Fruit fly (Drosophila melanogaster): ENCODE measurements around the gene cDIP.
A peak's percentile ranks its signal among the peaks of the same experiment; 100 is the strongest.

The cDIP gene

dm6 chr3R:21116057-21116456 lies 44.8 kb downstream of the cDIP start, which contains the start of gene ppan (continued):
- TF ChIP-seq Max (GFP tag; optimal IDR thresholded peaks at IDR 0.05): peak; percentile 91
- TF ChIP-seq knrl (GFP tag; IDR thresholded peaks at IDR 0.05; ENCODE audit: partially characterized antibody): peak; percentile 44; the same call in 1 of the 3 replicates
- peak; percentile 97 for TF ChIP-seq cwo (GFP tag; optimal IDR thresholded peaks at IDR 0.05)
- peak in 1 of 2 experiments; percentile 28 for TF ChIP-seq Pdp1 (GFP tag; optimal IDR thresholded peaks at IDR 0.05)
- peak; percentile 58 for TF ChIP-seq Ets97D (GFP tag; optimal IDR thresholded peaks at IDR 0.05)
- no peak for TF ChIP-seq Nf-YA (GFP tag; IDR thresholded peaks at IDR 0.05)
- peak; percentile 91 for TF ChIP-seq E2f2 (GFP tag; IDR thresholded peaks at IDR 0.05)
- peak; percentile 84 for TF ChIP-seq YL-1 (GFP tag; optimal IDR thresholded peaks at IDR 0.05)
- TF ChIP-seq prd (optimal IDR thresholded peaks at IDR 0.05): no peak
- no peak for TF ChIP-seq prd (GFP tag; IDR thresholded peaks at IDR 0.05)
- peak; percentile 3 for TF ChIP-seq sens (GFP tag)
- TF ChIP-seq org-1 (GFP tag; optimal IDR thresholded peaks at IDR 0.05): no peak
- peak; percentile 35; the same call in 1 of the 2 replicates for TF ChIP-seq unc-4 (GFP tag; IDR thresholded peaks at IDR 0.05; ENCODE audit: partially characterized antibody)
- peak; percentile 75 for TF ChIP-seq stwl (tag; optimal IDR thresholded peaks at IDR 0.05)
- TF ChIP-seq Dp (GFP tag; optimal IDR thresholded peaks at IDR 0.05): peak; percentile 84
- no peak for TF ChIP-seq yki (optimal IDR thresholded peaks at IDR 0.05)
- peak; percentile 64 for TF ChIP-seq MESR4 (GFP tag; optimal IDR thresholded peaks at IDR 0.05)
- peak; percentile 46 for TF ChIP-seq ssp (GFP tag; IDR thresholded peaks at IDR 0.05)
- 0 out of 2 replicates have a peak, but pooled peaks have one; percentile 13 for TF ChIP-seq Xrp1 (GFP tag; IDR thresholded peaks at IDR 0.05)
- TF ChIP-seq CG8924 (tag; optimal IDR thresholded peaks at IDR 0.05): no peak
- TF ChIP-seq Bgb (GFP tag; IDR thresholded peaks at IDR 0.05; ENCODE audit: partially characterized antibody): peak; percentile 53
- TF ChIP-seq Dref (GFP tag; IDR thresholded peaks at IDR 0.05): peak; percentile 44
- TF ChIP-seq Atf3 (GFP tag; optimal IDR thresholded peaks at IDR 0.05): no peak
- peak; percentile 50; the same call in 1 of the 3 replicates for TF ChIP-seq CG6791 (GFP tag; IDR thresholded peaks at IDR 0.05; ENCODE audit: partially characterized antibody)
- TF ChIP-seq NC2β (GFP tag; optimal IDR thresholded peaks at IDR 0.05): peak; percentile 2
- TF ChIP-seq CG11696 (GFP tag; IDR thresholded peaks at IDR 0.05): no peak
- TF ChIP-seq HmgZ (tag; optimal IDR thresholded peaks at IDR 0.05): peak; percentile 23
- TF ChIP-seq crp (GFP tag; optimal IDR thresholded peaks at IDR 0.05): no peak
- peak; percentile 77; the same call in 2 of the 3 replicates for TF ChIP-seq CG34422 (GFP tag; IDR thresholded peaks at IDR 0.05)
- TF ChIP-seq CG30020 (tag; optimal IDR thresholded peaks at IDR 0.05): peak; percentile 10
- TF ChIP-seq CG2712 (tag; optimal IDR thresholded peaks at IDR 0.05): peak; percentile 8
- TF ChIP-seq CG15514 (GFP tag; optimal IDR thresholded peaks at IDR 0.05): peak; percentile 66
- TF ChIP-seq CG34224 (GFP tag; IDR thresholded peaks at IDR 0.05; ENCODE audit: partially characterized antibody): peak; percentile 25; the same call in 1 of the 3 replicates
- peak; percentile 78 for TF ChIP-seq pzg (GFP tag; optimal IDR thresholded peaks at IDR 0.05)
- TF ChIP-seq vvl (GFP tag; IDR thresholded peaks at IDR 0.05): 0 out of 2 replicates have a peak, but pooled peaks have one; percentile 8
- peak; percentile 42 for TF ChIP-seq CG14710 (tag; optimal IDR thresholded peaks at IDR 0.05)
- TF ChIP-seq Scr (GFP tag; IDR thresholded peaks at IDR 0.05; ENCODE audit: partially characterized antibody): peak; percentile 33
- TF ChIP-seq CG17829 (tag; optimal IDR thresholded peaks at IDR 0.05): peak; percentile 11
- TF ChIP-seq bbx (GFP tag; IDR thresholded peaks at IDR 0.05; ENCODE audit: partially characterized antibody): 0 out of 2 replicates have a peak, but pooled peaks have one; percentile 31
- peak; percentile 39 for TF ChIP-seq BEAF-32 (GFP tag; optimal IDR thresholded peaks at IDR 0.05)
- TF ChIP-seq Taf1 (GFP tag; IDR thresholded peaks at IDR 0.05): no peak
- no peak for TF ChIP-seq zen2 (GFP tag; IDR thresholded peaks at IDR 0.05; ENCODE audit: partially characterized antibody)
- TF ChIP-seq CG4617 (GFP tag; optimal IDR thresholded peaks at IDR 0.05; ENCODE audit: borderline replicate concordance): peak; percentile 16
- no peak for TF ChIP-seq HHEX (GFP tag; optimal IDR thresholded peaks at IDR 0.05)
- 0 out of 4 replicates have a peak, but pooled peaks have one; percentile 34 for TF ChIP-seq Dll (GFP tag; IDR thresholded peaks at IDR 0.05; ENCODE audit: partially characterized antibody)
- TF ChIP-seq lbe (GFP tag; optimal IDR thresholded peaks at IDR 0.05): no peak
- peak; percentile 30; the same call in 1 of the 3 replicates for TF ChIP-seq ci (GFP tag; IDR thresholded peaks at IDR 0.05)
- TF ChIP-seq Sry-δ (GFP tag; optimal IDR thresholded peaks at IDR 0.05): peak; percentile 20
- TF ChIP-seq CG14667 (GFP tag; IDR thresholded peaks at IDR 0.05): no peak

All from whole organism, embryonic.